Worm (Caenorhabditis elegans) whole organism, L4/young adult: ENCODE results near the gene csr-1.

Experiments
- W03F9.2 ChIP-seq: fragments of 150-350 bp; optimal IDR thresholded peaks from 2 replicates; lab custom pipeline; 2014; ENCODE audit warnings: missing biosample characterization, missing genetic modification characterization
- dao-5 ChIP-seq: sonication (generic microtip); optimal IDR thresholded peaks from 2 replicates; lab custom pipeline; 2016; ENCODE audit warnings: missing genotype, missing genetic modification characterization, moderate library complexity, missing compliant biosample characterization

DNA sequence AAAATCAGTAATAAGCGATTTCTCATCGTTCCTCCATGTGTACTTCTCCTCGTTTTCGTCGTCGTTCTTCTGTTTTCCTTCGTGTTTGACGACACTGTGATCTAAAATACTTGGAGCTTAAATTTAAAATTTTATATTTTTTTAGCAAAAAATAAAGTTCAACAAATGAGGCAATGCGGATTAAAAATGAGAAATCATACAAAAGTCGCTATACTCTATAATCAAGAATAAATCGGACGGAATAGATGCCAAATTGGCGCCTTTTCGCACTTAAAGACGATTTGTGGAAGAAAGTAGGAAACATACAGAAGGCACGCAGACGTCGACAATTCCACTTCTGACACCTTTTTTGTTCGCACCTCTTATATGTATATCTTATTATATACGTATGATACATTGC lies 47.0 kb downstream of the csr-1 start, which contains the start of gene rig-4:
- TF ChIP-seq dao-5 = no peak
- no peak for TF ChIP-seq W03F9.2
